Worm (Caenorhabditis elegans): ENCODE results near the gene F45F2.11.
"Not testable (repeated sequence)": the region's sequence is repeated elsewhere in the genome, so short reads cannot be mapped to it uniquely, and the experiment has no call there.

F45F2.11 gene

DNA sequence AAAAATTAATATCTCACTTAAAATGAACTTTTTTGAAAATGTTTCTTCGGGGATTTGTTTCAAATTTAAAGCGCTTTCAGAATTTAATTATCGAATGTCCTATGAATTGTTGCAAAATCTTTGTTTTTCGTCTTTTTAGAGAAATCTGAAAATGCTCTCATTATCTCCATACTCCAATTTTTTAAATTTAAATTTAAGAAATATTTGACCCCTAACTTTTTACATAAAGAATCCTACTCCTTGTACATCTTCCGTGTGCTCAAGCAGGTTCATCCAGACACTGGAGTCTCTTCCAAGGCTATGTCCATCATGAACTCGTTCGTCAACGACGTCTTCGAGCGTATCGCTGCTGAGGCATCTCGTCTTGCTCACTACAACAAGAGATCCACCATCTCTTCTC lies 15.5 kb upstream of the F45F2.11 start, which contains the start of gene his-39:
TSS of gene his-39 (plus strand) at position 301 of the 400 bp plus-strand sequence.
- TF ChIP-seq sem-2 (GFP tag; optimal IDR thresholded peaks at IDR 0.05) (no peak), ceh-43 (GFP tag; optimal IDR thresholded peaks at IDR 0.05) (no peak), ceh-83 (GFP tag; optimal IDR thresholded peaks at IDR 0.05) (no peak), lin-13 (tag; optimal IDR thresholded peaks at IDR 0.05) (no peak), pha-4 (tag; optimal IDR thresholded peaks at IDR 0.05) (no peak), zip-8 (tag; optimal IDR thresholded peaks at IDR 0.05) (no peak)

DNA sequence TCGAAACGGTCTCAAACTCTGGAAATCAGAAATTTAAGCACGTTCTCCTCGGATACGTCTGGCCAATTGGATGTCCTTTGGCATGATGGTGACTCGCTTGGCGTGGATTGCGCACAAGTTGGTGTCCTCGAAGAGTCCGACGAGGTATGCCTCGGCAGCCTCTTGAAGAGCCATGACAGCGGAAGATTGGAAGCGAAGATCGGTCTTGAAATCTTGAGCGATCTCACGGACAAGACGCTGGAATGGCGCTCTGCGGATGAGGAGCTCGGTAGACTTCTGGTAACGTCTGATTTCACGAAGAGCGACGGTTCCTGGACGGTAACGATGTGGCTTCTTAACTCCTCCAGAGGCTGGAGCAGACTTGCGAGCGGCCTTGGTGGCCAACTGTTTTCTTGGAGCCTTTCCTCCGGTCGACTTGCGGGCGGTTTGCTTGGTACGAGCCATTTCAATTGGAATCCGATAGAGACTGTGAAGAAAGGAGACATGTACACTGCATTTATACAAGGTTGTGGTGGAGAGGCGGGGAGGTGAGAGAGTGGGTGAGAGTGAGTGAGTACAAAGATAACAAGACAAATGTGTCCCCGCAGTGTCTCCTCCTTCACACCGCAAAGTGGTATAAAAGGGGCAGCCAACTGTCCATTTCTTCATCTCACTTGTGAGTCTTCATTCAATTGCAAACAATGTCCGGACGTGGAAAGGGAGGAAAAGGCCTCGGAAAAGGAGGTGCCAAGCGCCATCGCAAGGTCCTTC lies 14.0 kb upstream of the F45F2.11 start, which contains the start of the genes his-6 and his-5:
TSS of gene his-6 (minus strand) at position 444 of the 750 bp plus-strand sequence.
TSS of gene his-5 (plus strand) at position 681 of the 750 bp plus-strand sequence.
- peak; percentile 13 for TF ChIP-seq mls-2 (tag; optimal IDR thresholded peaks at IDR 0.05)
- TF ChIP-seq pha-4 (tag; optimal IDR thresholded peaks at IDR 0.05) = peak; percentile 1
- TF ChIP-seq cnd-1 (tag; optimal IDR thresholded peaks at IDR 0.05) = peak; percentile 64

DNA sequence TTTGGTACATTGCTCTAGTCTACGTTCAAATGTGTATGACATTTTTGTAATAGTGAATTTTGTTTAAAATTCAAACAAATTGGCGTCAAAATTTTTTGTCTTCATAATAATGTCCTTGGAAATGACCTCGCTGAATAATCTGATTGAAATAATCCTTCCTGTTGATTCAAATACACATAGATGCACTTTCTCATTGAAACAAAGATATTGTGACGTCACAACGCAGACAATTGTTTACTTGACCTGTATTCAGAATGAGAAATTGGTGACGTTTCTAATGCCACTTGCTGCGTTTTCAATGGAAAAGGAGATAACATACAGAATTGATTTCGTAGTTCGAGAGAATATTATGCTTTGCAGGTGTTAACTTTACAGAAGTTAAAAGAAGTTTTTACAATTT lies 13.2 kb upstream of the F45F2.11 start:
- TF ChIP-seq zip-8 (tag; optimal IDR thresholded peaks at IDR 0.05) = peak; percentile 70
- no peak for TF ChIP-seq mls-2 (tag; optimal IDR thresholded peaks at IDR 0.05)

DNA sequence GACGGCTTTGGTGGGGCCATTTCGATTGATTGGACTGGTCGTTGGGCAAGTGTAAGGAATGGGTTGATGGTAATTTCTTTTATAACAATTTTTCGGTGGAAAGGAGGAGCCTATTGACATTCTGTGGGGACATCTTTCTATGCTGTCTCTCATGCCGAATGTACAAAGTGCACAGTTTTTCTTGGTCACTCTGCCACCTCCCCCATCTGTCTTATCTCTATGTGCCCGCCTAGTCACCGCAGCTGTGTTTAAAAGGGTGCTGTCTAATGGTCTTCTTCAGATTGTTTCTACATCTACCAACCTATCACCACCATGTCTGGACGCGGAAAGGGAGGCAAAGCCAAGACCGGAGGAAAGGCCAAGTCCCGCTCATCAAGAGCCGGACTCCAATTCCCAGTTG lies 12.4 kb upstream of the F45F2.11 start, which contains the start of the genes his-8 and his-7:
TSS of gene his-8 (minus strand) at position 20 of the 400 bp plus-strand sequence.
TSS of gene his-7 (plus strand) at position 313 of the 400 bp plus-strand sequence.
- TF ChIP-seq flh-1 (GFP tag; optimal IDR thresholded peaks at IDR 0.05); ceh-39 (tag; optimal IDR thresholded peaks at IDR 0.05); nhr-2 (tag; optimal IDR thresholded peaks at IDR 0.05): not testable (repeated sequence)

DNA sequence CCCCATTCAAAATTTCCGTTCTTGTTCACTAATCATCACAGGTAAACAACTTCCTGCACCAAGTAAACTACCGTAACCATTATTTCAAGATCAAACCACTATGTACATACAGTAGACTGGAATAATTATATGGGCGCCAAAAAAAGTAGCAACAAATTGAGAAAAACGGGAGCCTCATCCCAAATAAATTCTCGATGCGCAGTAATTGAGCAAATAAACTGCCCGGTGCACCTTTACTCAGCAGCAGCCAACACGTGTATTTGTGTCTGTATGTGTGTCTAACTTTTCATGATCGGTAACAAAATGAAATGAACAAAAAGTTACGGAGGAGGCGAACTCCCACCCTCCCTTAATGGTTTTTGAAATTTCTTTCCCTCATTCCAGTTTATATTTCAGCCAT lies 8.5 kb upstream of the F45F2.11 start, which contains the start of gene otpl-5:
TSS of gene otpl-5 (plus strand) at position 301 of the 400 bp plus-strand sequence.
- TF ChIP-seq tbx-8 (GFP tag; optimal IDR thresholded peaks at IDR 0.05) (no peak), ceh-43 (GFP tag; optimal IDR thresholded peaks at IDR 0.05) (no peak), nhr-237 (tag; optimal IDR thresholded peaks at IDR 0.05) (no peak), nhr-12 (tag; optimal IDR thresholded peaks at IDR 0.05) (no peak), sem-2 (GFP tag; optimal IDR thresholded peaks at IDR 0.05) (no peak), sptf-1 (tag; optimal IDR thresholded peaks at IDR 0.05) (no peak), ceh-39 (tag; optimal IDR thresholded peaks at IDR 0.05) (no peak), unc-120 (tag; optimal IDR thresholded peaks at IDR 0.05; ENCODE audit: poor library complexity, severe bottlenecking) (no peak), cnd-1 (tag; optimal IDR thresholded peaks at IDR 0.05) (no peak), ces-1 (GFP tag; optimal IDR thresholded peaks at IDR 0.05) (no peak), blmp-1 (tag; optimal IDR thresholded peaks at IDR 0.05) (no peak), zip-8 (tag; optimal IDR thresholded peaks at IDR 0.05) (no peak), lin-13 (tag; optimal IDR thresholded peaks at IDR 0.05) (no peak), ham-2 (GFP tag; optimal IDR thresholded peaks at IDR 0.05) (no peak), drap-1 (GFP tag; optimal IDR thresholded peaks at IDR 0.05) (no peak), flh-1 (GFP tag; optimal IDR thresholded peaks at IDR 0.05) (no peak)

DNA sequence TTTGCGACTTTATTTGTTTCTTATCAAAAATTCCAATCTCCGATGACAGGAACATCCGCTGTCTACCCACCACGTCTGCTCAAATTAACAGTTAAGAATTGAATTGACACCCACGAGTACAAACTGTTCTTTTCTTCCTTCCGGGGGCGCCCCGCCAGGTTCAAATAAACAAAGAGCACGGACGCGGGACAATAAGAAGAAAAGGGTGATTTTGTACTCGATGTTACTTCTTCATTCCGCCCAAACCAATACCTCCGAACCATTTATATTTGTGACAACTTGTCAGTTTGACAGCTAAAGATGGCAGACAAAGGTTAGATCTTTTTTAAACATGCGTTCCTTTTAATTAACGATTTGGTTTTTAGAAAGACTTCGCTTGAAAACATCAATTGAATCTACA lies 5.1 kb upstream of the F45F2.11 start, which contains the start of gene otpl-6:
TSS of gene otpl-6 (plus strand) at position 301 of the 400 bp plus-strand sequence.
- TF ChIP-seq elt-1 (tag; optimal IDR thresholded peaks at IDR 0.05; ENCODE audit: borderline replicate concordance, insufficient read depth) (no peak), ceh-43 (GFP tag; optimal IDR thresholded peaks at IDR 0.05) (no peak), cnd-1 (tag; optimal IDR thresholded peaks at IDR 0.05) (no peak), ceh-83 (GFP tag; optimal IDR thresholded peaks at IDR 0.05) (no peak), nhr-237 (tag; optimal IDR thresholded peaks at IDR 0.05) (no peak), ham-2 (GFP tag; optimal IDR thresholded peaks at IDR 0.05) (no peak), lin-32 (GFP tag; optimal IDR thresholded peaks at IDR 0.05) (no peak), M03D4.4 (tag; optimal IDR thresholded peaks at IDR 0.05) (no peak), nhr-2 (tag; optimal IDR thresholded peaks at IDR 0.05) (no peak), sptf-1 (tag; optimal IDR thresholded peaks at IDR 0.05) (no peak), lsy-2 (tag; optimal IDR thresholded peaks at IDR 0.05) (no peak), unc-39 (tag; optimal IDR thresholded peaks at IDR 0.05) (no peak), pha-4 (tag; optimal IDR thresholded peaks at IDR 0.05) (no peak), mls-2 (tag; optimal IDR thresholded peaks at IDR 0.05) (no peak), ces-1 (GFP tag; optimal IDR thresholded peaks at IDR 0.05) (no peak), snpc-4 (tag; optimal IDR thresholded peaks at IDR 0.05) (no peak), ceh-39 (tag; optimal IDR thresholded peaks at IDR 0.05) (no peak), nhr-12 (tag; optimal IDR thresholded peaks at IDR 0.05) (no peak)

All from whole organism, mixed stage, embryonic.